Fruit fly (Drosophila melanogaster) whole organism: ENCODE data around the gene CG14314.

ENCODE experiments used
- CG8478 ChIP-seq: fragments of >200 bp; optimal IDR thresholded peaks from 2 replicates; lab custom pipeline; 2018; ENCODE audit warnings: inconsistent platforms
- EcR ChIP-seq, 2 experiments: fragments of >200 bp; optimal IDR thresholded peaks; 2 replicates each; lab custom pipeline; 2017; ENCODE audit warnings: missing biosample characterization in 2 of 2, missing genetic modification characterization in 2 of 2, missing genetic modification reagents in 2 of 2
- pan ChIP-seq: fragments of >200 bp; optimal IDR thresholded peaks from 2 replicates; lab custom pipeline; 2017
- usp ChIP-seq: fragments of >200 bp; optimal IDR thresholded peaks from 2 replicates; lab custom pipeline; 2017; ENCODE audit warnings: missing biosample characterization, missing genetic modification characterization, mixed read lengths

DNA sequence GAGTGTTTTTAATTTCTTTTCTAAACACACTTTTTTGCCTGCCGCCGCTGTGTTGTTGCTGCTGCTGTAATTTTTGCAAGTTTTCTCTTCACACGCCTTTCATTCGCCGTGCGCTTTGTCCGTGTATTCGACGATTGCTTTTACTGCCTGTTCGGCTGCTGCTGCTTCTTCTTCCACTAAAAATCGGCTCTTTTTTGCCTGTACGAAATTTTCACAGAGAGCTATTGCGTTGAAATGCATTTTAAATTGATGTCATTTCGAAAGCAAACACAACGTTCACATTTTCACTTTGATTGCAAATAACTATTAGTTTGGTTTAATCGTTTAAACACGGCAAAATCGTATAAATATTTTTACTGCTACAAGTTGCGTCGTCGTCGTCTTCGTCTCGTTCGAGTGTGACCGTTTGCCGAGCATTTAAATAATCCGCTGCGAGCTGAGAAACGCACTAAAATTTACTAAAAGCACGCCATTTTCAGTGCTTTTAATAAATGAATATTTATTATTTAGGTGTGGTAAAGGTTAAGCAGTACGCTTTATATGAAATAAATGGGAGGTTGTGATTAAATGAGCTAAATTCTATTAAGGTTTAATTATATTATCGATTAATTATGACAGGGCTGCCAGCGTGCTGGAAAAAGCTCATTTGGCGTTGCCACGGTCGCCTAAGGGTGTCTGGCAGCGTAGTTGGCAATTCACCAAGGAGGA is 16.6 kb upstream of the CG14314 start, which contains the start of the genes Ssdp and CG7985:
- TF ChIP-seq usp (GFP tag; lab: Kevin White, UChicago) (no peak), pan (lab: Kevin White, UChicago) (no peak), CG8478 (lab: Kevin White, UChicago) (no peak), EcR (GFP tag; optimal IDR thresholded peaks at IDR 0.05; lab: Kevin White, UChicago) (no peak)
